Worm (Caenorhabditis elegans): ENCODE results near the gene attf-5.
A peak's percentile ranks its signal among the peaks of the same experiment; 100 is the strongest.

attf-5 gene

DNA sequence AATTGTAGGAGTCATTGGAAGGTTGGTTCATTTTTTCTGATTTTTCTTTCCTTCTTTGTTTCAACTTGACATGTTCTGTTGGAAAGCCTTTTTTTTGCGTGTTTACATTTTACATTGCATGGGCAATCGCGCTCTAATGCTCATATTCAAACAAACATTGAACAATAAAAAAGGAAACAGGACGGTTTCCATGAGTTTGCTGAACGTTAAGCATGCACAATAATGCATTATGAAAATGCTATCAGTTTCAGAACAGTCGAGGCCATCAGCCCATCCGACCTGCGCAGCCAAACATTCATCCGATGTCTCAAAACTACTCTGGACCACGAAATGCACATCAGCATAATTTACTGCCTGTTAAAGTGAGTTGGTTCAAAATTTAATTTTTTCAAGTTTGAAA is 2.4 kb downstream of the attf-5 start:
- TF ChIP-seq him-1 (tag; optimal IDR thresholded peaks at IDR 0.05) (no peak), W03F9.2 (tag; optimal IDR thresholded peaks at IDR 0.05) (no peak), dao-5 (tag; optimal IDR thresholded peaks at IDR 0.05) (no peak)

DNA sequence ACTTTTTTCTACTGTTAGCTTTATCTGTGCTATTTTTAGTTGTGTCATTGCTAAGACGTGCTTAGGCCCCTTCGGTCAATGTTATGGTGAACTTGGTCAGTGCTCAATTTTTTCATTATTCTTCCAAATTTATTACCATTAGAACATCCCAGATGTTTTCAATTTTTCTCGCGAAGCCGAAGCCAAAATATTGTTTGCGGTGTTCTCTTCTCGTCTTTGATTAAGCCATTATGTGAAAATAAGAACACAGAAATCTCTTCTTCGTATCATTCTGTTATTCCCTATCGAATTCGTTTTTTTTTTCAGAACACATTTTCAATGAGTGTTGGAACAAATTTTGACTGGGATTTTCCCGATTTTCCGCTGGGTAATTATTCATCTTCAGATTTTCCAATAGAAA is 14.3 kb downstream of the attf-5 start, which contains the start of gene gtr-1:
gtr-1 (plus strand) TSS at position 301 of the 400 bp plus-strand sequence.
- TF ChIP-seq W03F9.2 (tag; optimal IDR thresholded peaks at IDR 0.05) (no peak), dao-5 (tag; optimal IDR thresholded peaks at IDR 0.05) (no peak), him-1 (tag; optimal IDR thresholded peaks at IDR 0.05) (no peak)

DNA sequence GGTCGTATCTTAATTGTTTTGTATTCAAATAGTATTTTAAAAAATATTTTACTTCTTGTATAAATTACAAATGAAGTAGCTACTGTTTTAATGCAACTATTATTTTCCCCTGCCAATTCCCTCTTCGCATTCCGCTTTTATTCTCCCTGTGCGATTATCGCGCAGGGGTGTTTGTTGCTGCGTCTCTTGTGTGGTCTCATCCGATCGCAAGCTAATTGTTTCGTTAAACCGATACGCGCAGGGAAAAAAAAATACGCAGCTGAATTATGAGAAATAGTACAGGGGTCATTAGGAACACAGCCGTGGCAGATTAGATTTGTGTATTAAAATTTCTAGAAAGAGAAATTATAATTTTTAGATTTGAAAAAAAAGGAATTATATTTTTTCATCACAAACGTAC is 18.4 kb downstream of the attf-5 start:
- TF ChIP-seq him-1 (tag; optimal IDR thresholded peaks at IDR 0.05), result peak; percentile 99
- peak; percentile 67 for TF ChIP-seq dao-5 (tag; optimal IDR thresholded peaks at IDR 0.05)
- TF ChIP-seq W03F9.2 (tag; optimal IDR thresholded peaks at IDR 0.05), result peak; percentile 98

DNA sequence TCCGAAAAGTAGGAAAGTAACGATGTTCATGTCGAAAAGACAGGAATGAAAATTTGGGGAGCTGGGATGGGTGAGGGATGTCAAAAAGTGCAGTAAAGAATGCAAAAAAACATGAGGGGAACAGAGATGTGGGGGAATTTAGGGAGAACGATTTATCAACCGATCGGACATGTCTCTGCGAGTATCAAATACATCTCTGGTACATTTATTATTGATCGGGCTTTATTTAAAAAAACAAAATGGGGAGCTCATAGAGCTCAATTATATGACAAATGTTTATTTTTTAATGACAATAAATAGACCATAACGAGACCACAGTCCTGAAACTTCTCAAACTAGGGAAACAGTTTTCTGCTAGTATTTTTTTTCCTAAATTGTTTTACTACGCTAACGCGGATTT is 22.5 kb downstream of the attf-5 start, which contains the start of gene F25E2.2:
F25E2.2 (minus strand) TSS at position 101 of the 400 bp plus-strand sequence.
- no peak for TF ChIP-seq dao-5 (tag; optimal IDR thresholded peaks at IDR 0.05)
- TF ChIP-seq him-1 (tag; optimal IDR thresholded peaks at IDR 0.05), result no peak
- TF ChIP-seq W03F9.2 (tag; optimal IDR thresholded peaks at IDR 0.05), result no peak

DNA sequence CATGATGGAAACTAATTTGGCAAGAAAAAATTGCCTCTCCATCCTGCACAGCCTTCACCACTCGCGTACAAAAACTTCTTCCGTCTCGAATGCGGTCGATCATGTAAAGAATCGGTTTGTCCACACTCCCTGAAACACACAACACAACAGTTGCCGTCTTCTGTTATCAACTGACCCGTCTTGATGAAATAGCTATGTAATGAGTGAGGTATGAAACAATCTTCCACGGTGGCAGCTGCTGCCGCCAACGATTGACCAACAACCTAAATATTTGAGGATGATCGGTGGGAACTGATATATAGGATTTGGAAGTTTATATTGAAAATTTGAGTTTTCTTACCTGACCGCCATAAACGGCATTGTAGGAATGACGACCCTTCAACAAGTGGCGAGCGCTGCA is 24.1 kb downstream of the attf-5 start:
- TF ChIP-seq W03F9.2 (tag; optimal IDR thresholded peaks at IDR 0.05) (no peak), him-1 (tag; optimal IDR thresholded peaks at IDR 0.05) (no peak), dao-5 (tag; optimal IDR thresholded peaks at IDR 0.05) (no peak)

DNA sequence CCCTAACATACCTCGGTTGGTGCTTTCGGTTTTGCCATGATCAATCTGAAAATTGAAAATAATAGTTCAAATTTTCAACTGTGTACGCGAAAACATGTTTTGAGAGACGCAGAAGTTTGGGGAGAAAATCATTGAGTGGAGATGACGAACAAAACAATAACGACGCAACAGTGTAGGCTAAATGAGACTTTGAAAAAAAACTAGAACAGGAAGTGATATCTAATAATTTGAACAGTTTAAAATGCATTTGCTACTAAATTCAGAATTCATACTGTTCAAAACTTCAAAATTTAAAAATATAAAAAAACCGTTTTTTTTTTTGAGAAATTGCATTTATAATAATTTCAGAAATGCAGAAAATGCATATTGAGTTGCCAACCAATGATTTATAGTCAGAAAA is 24.9 kb downstream of the attf-5 start, which contains the start of gene F25E2.3:
F25E2.3 (minus strand) TSS at position 101 of the 400 bp plus-strand sequence.
- TF ChIP-seq W03F9.2 (tag; optimal IDR thresholded peaks at IDR 0.05), result no peak
- TF ChIP-seq dao-5 (tag; optimal IDR thresholded peaks at IDR 0.05), result no peak
- TF ChIP-seq him-1 (tag; optimal IDR thresholded peaks at IDR 0.05), result no peak

DNA sequence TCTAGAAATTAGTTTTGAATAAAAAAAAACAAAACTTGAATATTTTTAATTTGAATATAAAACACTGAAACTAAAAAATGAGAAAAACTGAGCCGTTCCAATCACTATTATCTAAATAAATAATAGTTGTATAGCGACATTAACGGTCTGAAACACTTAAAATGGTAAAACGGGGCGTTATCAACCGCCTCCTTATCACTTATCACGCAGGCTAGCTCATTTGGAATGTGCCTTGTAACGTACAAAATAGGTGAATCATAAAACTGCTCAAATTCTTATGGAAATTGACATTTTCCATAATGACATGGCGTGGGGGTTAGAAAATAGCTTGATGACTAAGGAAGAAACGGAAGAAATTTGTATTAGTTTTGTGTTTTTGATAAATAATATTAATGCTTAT is 27.8 kb downstream of the attf-5 start, which contains the start of gene ifd-2:
ifd-2 (minus strand) TSS at position 1 of the 400 bp plus-strand sequence.
- TF ChIP-seq W03F9.2 (tag; optimal IDR thresholded peaks at IDR 0.05) (no peak), dao-5 (tag; optimal IDR thresholded peaks at IDR 0.05) (no peak), him-1 (tag; optimal IDR thresholded peaks at IDR 0.05) (no peak)

DNA sequence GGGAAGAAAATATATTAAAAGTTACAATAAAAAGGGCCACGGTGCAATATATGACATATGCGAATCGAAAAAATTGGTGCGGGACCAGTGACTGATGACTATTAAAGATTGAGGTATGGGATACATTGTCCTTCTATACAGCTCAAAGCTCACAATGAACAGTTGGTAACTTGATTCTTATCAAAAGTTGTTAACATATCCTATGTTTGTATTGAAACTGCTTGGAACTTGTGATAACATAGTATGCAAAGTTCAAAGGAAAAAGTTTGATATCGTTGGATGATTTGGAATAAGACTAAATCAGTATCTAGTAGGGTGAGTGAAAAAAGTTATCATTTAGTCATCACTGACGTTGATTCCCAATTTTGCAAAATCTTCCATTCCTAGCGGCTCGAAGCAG is 29.8 kb downstream of the attf-5 start:
- TF ChIP-seq dao-5 (tag; optimal IDR thresholded peaks at IDR 0.05), result no peak
- TF ChIP-seq him-1 (tag; optimal IDR thresholded peaks at IDR 0.05), result no peak
- no peak for TF ChIP-seq W03F9.2 (tag; optimal IDR thresholded peaks at IDR 0.05)

DNA sequence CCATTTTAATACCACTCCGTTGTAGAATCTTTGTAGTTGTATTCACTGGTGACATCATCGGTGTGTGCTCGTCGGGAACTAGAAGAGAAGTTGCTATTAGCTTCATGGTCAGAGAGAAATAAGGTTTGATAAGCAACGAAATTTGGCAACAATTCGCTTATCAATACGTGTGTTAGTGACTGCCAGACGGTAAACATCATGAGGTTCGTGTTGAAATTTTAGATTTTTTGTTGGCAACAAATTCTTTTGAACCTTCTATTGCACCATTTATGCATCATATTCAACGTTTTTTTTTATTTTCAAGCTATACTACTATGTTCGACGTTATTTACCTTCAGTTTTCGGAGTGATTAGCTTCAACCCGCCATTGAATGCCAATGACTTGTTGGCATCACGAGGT is 35.6 kb downstream of the attf-5 start:
- no peak for TF ChIP-seq W03F9.2 (tag; optimal IDR thresholded peaks at IDR 0.05)
- no peak for TF ChIP-seq him-1 (tag; optimal IDR thresholded peaks at IDR 0.05)
- TF ChIP-seq dao-5 (tag; optimal IDR thresholded peaks at IDR 0.05), result no peak

DNA sequence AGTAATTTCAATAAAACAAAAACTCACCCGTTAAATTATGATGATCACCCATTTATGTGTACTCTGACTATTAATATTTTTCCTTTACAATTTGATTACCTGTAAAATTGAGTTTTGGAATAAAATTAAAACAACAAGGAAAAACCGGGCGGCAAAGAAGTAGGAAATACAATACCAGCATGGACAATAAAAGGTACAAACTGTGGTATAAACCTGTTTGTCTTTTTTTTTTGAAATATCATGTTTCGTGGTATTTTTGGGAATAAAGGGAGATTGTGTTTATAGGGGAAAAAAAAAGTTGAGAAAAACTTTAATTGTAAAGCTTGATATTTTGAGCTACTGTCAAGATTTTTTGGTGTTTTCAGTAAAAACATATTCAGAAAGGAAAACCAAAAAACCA is 37.2 kb downstream of the attf-5 start, which contains the start of gene daf-3:
daf-3 (minus strand) TSS at position 101 of the 400 bp plus-strand sequence.
- TF ChIP-seq dao-5 (tag; optimal IDR thresholded peaks at IDR 0.05) (no peak), W03F9.2 (tag; optimal IDR thresholded peaks at IDR 0.05) (no peak), him-1 (tag; optimal IDR thresholded peaks at IDR 0.05) (no peak)

DNA sequence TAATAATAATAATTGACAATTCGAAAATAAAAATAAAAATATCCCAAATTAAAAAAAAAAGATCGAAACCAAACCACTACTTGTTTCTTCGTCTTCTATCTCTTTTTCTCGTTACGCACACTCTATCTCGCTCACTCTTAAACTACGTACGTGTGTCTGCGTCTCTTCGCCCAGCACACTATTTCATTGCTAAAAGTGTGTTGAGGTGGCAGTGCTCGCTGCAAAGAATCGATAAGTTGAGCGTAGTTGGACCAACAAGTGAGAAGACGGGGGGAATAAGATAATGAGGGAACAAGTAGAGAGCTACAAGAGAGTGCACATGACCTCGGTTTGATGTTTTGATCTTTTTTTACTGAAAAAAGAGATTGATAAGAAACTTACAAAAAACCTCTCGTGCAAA is 37.8 kb downstream of the attf-5 start:
- TF ChIP-seq dao-5 (tag; optimal IDR thresholded peaks at IDR 0.05), result no peak
- TF ChIP-seq him-1 (tag; optimal IDR thresholded peaks at IDR 0.05), result no peak
- TF ChIP-seq W03F9.2 (tag; optimal IDR thresholded peaks at IDR 0.05), result no peak

DNA sequence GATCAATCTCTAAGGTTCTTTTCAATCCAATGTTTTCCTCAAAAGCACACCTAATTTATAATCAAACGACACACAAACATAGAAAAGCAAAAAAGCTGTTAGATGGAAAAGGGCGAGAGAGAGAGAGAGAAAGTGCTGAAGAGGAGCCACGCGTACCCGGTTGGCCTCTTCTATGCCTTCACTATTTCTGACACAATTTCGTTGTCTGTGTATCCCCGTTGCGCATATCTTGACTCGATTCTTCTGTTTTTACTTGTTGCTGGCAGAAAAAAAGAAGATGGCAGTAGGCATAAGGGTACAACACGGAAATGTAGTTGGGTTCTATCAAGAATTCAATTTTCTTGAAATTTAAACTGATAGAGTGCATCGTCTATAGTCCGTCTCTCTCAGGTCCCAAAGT is 39.3 kb downstream of the attf-5 start:
- peak; percentile 48 for TF ChIP-seq him-1 (tag; optimal IDR thresholded peaks at IDR 0.05)
- no peak for TF ChIP-seq dao-5 (tag; optimal IDR thresholded peaks at IDR 0.05)

DNA sequence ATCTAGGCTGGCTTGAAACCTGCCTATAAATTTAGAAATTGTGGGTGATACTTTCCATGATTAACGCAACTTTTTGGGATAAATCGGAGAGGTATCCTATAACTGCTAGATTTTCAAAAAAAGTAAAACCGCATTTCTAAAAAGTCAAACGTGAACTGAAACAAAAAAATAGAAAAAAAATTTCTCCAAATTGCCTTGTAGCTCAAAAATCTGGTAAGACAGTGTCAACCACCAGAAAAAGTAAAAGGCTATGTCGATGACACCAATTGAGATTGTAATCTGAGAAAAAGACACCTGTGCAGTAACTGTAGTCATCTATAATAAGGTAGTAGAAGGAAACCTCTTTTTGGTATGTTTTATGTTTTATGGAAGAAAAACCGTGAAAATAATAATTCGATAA is 40.5 kb downstream of the attf-5 start, which contains the start of gene wdr-54:
wdr-54 (plus strand) TSS at position 301 of the 400 bp plus-strand sequence.
- no peak for TF ChIP-seq W03F9.2 (tag; optimal IDR thresholded peaks at IDR 0.05)
- TF ChIP-seq dao-5 (tag; optimal IDR thresholded peaks at IDR 0.05), result no peak
- TF ChIP-seq him-1 (tag; optimal IDR thresholded peaks at IDR 0.05), result no peak

DNA sequence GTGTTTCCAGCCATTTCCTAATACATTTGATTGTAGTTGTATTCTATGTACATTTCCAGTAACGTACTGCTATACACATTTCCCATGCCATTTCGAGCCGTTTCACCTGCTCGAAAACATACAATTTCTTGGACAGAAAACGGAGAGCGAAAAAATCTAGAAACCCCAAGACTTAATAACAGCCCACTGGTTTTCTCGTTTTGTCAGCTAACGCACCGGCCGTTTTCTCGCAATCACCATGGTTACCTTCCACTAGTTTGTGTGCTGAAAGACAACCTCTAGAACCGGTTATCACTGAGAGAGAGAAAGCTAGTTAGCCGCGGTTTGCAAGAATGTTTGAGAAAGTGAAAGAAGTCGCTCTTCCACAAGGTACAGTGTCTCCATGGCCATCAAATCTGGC is 42.0 kb downstream of the attf-5 start:
- TF ChIP-seq W03F9.2 (tag; optimal IDR thresholded peaks at IDR 0.05) (no peak), dao-5 (tag; optimal IDR thresholded peaks at IDR 0.05) (no peak), him-1 (tag; optimal IDR thresholded peaks at IDR 0.05) (no peak)

DNA sequence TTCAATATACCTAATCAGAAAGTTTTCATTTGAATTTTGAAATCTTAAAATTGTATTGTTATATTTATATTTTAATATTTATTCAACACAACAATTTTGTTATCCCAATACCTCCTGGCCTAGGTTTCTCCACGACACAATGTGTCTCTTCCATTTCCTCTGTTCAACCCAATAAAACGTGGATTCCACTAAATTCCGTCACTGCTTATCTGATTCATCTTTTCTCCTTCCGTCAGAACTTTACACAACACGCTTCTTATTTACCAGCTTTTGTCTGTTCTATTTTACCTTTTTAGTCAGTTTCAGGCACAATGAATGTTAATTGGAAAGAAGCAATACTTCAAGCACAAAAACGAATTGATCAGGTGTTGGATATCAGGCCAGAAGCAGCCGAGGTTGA is 46.3 kb downstream of the attf-5 start, which contains the start of gene F39H12.1:
F39H12.1 (plus strand) TSS at position 301 of the 400 bp plus-strand sequence.
- TF ChIP-seq him-1 (tag; optimal IDR thresholded peaks at IDR 0.05), result no peak
- no peak for TF ChIP-seq dao-5 (tag; optimal IDR thresholded peaks at IDR 0.05)
- no peak for TF ChIP-seq W03F9.2 (tag; optimal IDR thresholded peaks at IDR 0.05)
